Worm (Caenorhabditis elegans) whole organism, late embryonic: ENCODE measurements around the gene lag-2.

ENCODE experiments used
- C38D4.7 ChIP-seq: fragments of 200-800 bp; sonication (Bioruptor generic); optimal IDR thresholded peaks from 2 replicates; lab custom pipeline; 2018; ENCODE audit warnings: mild to moderate bottlenecking, missing genetic modification characterization, moderate library complexity, missing compliant biosample characterization
- K02D7.2 ChIP-seq: sonication (generic microtip); optimal IDR thresholded peaks from 2 replicates; lab custom pipeline; 2017; ENCODE audit warnings: mild to moderate bottlenecking, missing genetic modification characterization, missing compliant biosample characterization
- T23F11.4 ChIP-seq: fragments of 200-800 bp; sonication (Bioruptor generic); optimal IDR thresholded peaks from 2 replicates; lab custom pipeline; 2018; ENCODE audit warnings: mild to moderate bottlenecking, missing genetic modification characterization, missing compliant biosample characterization
- ama-1 ChIP-seq: fragments of 150-350 bp; optimal IDR thresholded peaks from 2 replicates; lab custom pipeline; 2014
- ceh-19 ChIP-seq: fragments of 200-800 bp; sonication (Bioruptor generic); optimal IDR thresholded peaks from 2 replicates; lab custom pipeline; 2018; ENCODE audit warnings: mild to moderate bottlenecking, missing genetic modification characterization, missing compliant biosample characterization
- ceh-24 ChIP-seq: sonication (generic microtip); optimal IDR thresholded peaks from 2 replicates; lab custom pipeline; 2016; ENCODE audit warnings: mild to moderate bottlenecking, missing genetic modification characterization, missing compliant biosample characterization
- ceh-30 ChIP-seq: fragments of 150-350 bp; optimal IDR thresholded peaks from 2 replicates; lab custom pipeline; 2014; ENCODE audit warnings: missing biosample characterization, missing genetic modification characterization
- ceh-31 ChIP-seq: sonication (generic microtip); optimal IDR thresholded peaks from 2 replicates; lab custom pipeline; 2016; ENCODE audit warnings: missing genetic modification characterization, missing compliant biosample characterization
- ceh-48 ChIP-seq: sonication (generic microtip); optimal IDR thresholded peaks from 2 replicates; lab custom pipeline; 2016; ENCODE audit warnings: missing genetic modification characterization, inconsistent platforms, missing compliant biosample characterization
- ceh-6 ChIP-seq: fragments of 200-800 bp; sonication (Bioruptor generic); optimal IDR thresholded peaks from 2 replicates; lab custom pipeline; 2018; ENCODE audit warnings: mild to moderate bottlenecking, missing genetic modification characterization, missing compliant biosample characterization
- ceh-9 ChIP-seq: sonication (generic microtip); optimal IDR thresholded peaks from 2 replicates; lab custom pipeline; 2016; ENCODE audit warnings: mild to moderate bottlenecking, missing genetic modification characterization, inconsistent platforms, missing compliant biosample characterization
- elt-2 ChIP-seq: sonication (generic microtip); optimal IDR thresholded peaks from 2 replicates; lab custom pipeline; 2016; ENCODE audit warnings: missing genetic modification reagents, missing genetic modification characterization, missing compliant biosample characterization
- elt-4 ChIP-seq: sonication (generic microtip); optimal IDR thresholded peaks from 2 replicates; lab custom pipeline; 2016; ENCODE audit warnings: missing genetic modification characterization, missing compliant biosample characterization
- ets-4 ChIP-seq: sonication (generic microtip); optimal IDR thresholded peaks from 2 replicates; lab custom pipeline; 2016; ENCODE audit warnings: missing genetic modification characterization, missing compliant biosample characterization
- fax-1 ChIP-seq: sonication (generic microtip); optimal IDR thresholded peaks from 2 replicates; lab custom pipeline; 2016; ENCODE audit warnings: missing genotype, missing genetic modification characterization, missing compliant biosample characterization
- gmeb-2 ChIP-seq: sonication (generic microtip); optimal IDR thresholded peaks from 2 replicates; lab custom pipeline; 2016; ENCODE audit warnings: missing genetic modification characterization, inconsistent platforms, missing compliant biosample characterization
- hlh-30 ChIP-seq: sonication (generic microtip); optimal IDR thresholded peaks from 2 replicates; lab custom pipeline; 2017; ENCODE audit warnings: antibody characterized with exemption, missing genetic modification characterization, missing compliant biosample characterization; ENCODE audit not compliant: insufficient read depth
- hlh-6 ChIP-seq: sonication (generic microtip); optimal IDR thresholded peaks from 2 replicates; lab custom pipeline; 2016; ENCODE audit warnings: missing genotype, missing genetic modification characterization, missing compliant biosample characterization
- hlh-8 ChIP-seq: sonication (generic microtip); optimal IDR thresholded peaks from 2 replicates; lab custom pipeline; 2016; ENCODE audit warnings: missing genotype, missing genetic modification characterization, missing compliant biosample characterization
- lim-6 ChIP-seq: sonication (generic microtip); optimal IDR thresholded peaks from 2 replicates; lab custom pipeline; 2016; ENCODE audit warnings: missing genetic modification characterization, missing compliant biosample characterization
- mec-3 ChIP-seq: sonication (generic microtip); optimal IDR thresholded peaks from 2 replicates; lab custom pipeline; 2016; ENCODE audit warnings: borderline replicate concordance, missing genetic modification characterization, missing compliant biosample characterization
- nhr-232 ChIP-seq: sonication (generic microtip); optimal IDR thresholded peaks from 2 replicates; lab custom pipeline; 2016; ENCODE audit warnings: missing genetic modification characterization, missing compliant biosample characterization
- npax-4 ChIP-seq: sonication (generic microtip); optimal IDR thresholded peaks from 2 replicates; lab custom pipeline; 2016; ENCODE audit warnings: missing genetic modification characterization, missing compliant biosample characterization
- odd-2 ChIP-seq: sonication (generic microtip); optimal IDR thresholded peaks from 2 replicates; lab custom pipeline; 2017; ENCODE audit warnings: antibody characterized with exemption, mild to moderate bottlenecking, missing genetic modification characterization, missing compliant biosample characterization
- pag-3 ChIP-seq: sonication (generic microtip); optimal IDR thresholded peaks from 2 replicates; lab custom pipeline; 2016; ENCODE audit warnings: missing compliant biosample characterization, missing genetic modification characterization, borderline replicate concordance
- pat-9 ChIP-seq: fragments of 200-800 bp; sonication (Bioruptor generic); optimal IDR thresholded peaks from 2 replicates; lab custom pipeline; 2018; ENCODE audit warnings: mild to moderate bottlenecking, missing genetic modification characterization, moderate library complexity, missing compliant biosample characterization
- pax-1 ChIP-seq: fragments of 150-350 bp; optimal IDR thresholded peaks from 2 replicates; lab custom pipeline; 2014; ENCODE audit warnings: missing biosample characterization, missing genetic modification characterization
- pqm-1 ChIP-seq: sonication (generic microtip); optimal IDR thresholded peaks from 2 replicates; lab custom pipeline; 2016; ENCODE audit warnings: missing genetic modification characterization, missing compliant biosample characterization
- pros-1 ChIP-seq: fragments of 150-350 bp; optimal IDR thresholded peaks from 2 replicates; lab custom pipeline; 2014; ENCODE audit warnings: missing biosample characterization, missing genetic modification reagents, missing genetic modification characterization
- ref-2 ChIP-seq: sonication (generic microtip); optimal IDR thresholded peaks from 2 replicates; lab custom pipeline; 2016; ENCODE audit warnings: missing genetic modification characterization, missing compliant biosample characterization
- sdc-2 ChIP-seq: sonication (generic microtip); optimal IDR thresholded peaks from 2 replicates; lab custom pipeline; 2016; ENCODE audit warnings: missing genotype, missing genetic modification characterization, missing compliant biosample characterization
- sox-4 ChIP-seq: sonication (generic microtip); optimal IDR thresholded peaks from 2 replicates; lab custom pipeline; 2017; ENCODE audit warnings: mild to moderate bottlenecking, missing genetic modification characterization, inconsistent platforms, missing compliant biosample characterization
- tbx-2 ChIP-seq: sonication (generic microtip); optimal IDR thresholded peaks from 2 replicates; lab custom pipeline; 2016; ENCODE audit warnings: missing genetic modification characterization, missing compliant biosample characterization
- unc-42 ChIP-seq: sonication (generic microtip); optimal IDR thresholded peaks from 2 replicates; lab custom pipeline; 2016; ENCODE audit warnings: missing genotype, missing genetic modification characterization, missing compliant biosample characterization
- unc-55 ChIP-seq: sonication (generic microtip); optimal IDR thresholded peaks from 2 replicates; lab custom pipeline; 2017; ENCODE audit warnings: missing biosample characterization, missing genetic modification reagents, missing genetic modification characterization
- unc-86 ChIP-seq: sonication (generic microtip); optimal IDR thresholded peaks from 2 replicates; lab custom pipeline; 2016; ENCODE audit warnings: missing genetic modification characterization, missing compliant biosample characterization
- zip-5 ChIP-seq: sonication (generic microtip); optimal IDR thresholded peaks from 2 replicates; lab custom pipeline; 2016; ENCODE audit warnings: missing genetic modification characterization, missing compliant biosample characterization
- ztf-16 ChIP-seq: sonication (generic microtip); optimal IDR thresholded peaks from 2 replicates; lab custom pipeline; 2017; ENCODE audit warnings: missing genetic modification characterization, missing compliant biosample characterization

Gene lag-2

ce11 chrV:3155072-3155471 is 33.1 kb upstream of the lag-2 start, which contains the start of gene srab-7:
Gene srab-7 (minus strand): TSS chrV:3155172.
- TF ChIP-seq pag-3 = no peak

ce11 chrV:3156786-3157185 is 31.4 kb upstream of the lag-2 start, which contains the start of gene exh-1:
Gene exh-1 (plus strand): TSS chrV:3157086.
- no peak for TF ChIP-seq unc-86
- TF ChIP-seq ets-4 (tag; lab: Kevin White, UChicago) = no peak
- no peak for TF ChIP-seq T23F11.4
- no peak for TF ChIP-seq sox-4 (tag; lab: Kevin White, UChicago)
- TF ChIP-seq sdc-2 (tag; lab: Kevin White, UChicago) = no peak
- no peak for TF ChIP-seq K02D7.2

ce11 chrV:3158379-3158778 is 29.8 kb upstream of the lag-2 start:
- TF ChIP-seq ceh-19 (no peak), unc-55 (GFP tag; lab: Kevin White, UChicago) (no peak), nhr-232 (tag; lab: Kevin White, UChicago) (no peak), K02D7.2 (no peak), pros-1 (tag; lab: Kevin White, UChicago) (no peak), ceh-24 (tag; lab: Kevin White, UChicago) (no peak), elt-2 (no peak), ceh-9 (no peak), ceh-6 (GFP tag; lab: Kevin White, UChicago) (no peak), npax-4 (tag; lab: Kevin White, UChicago) (no peak)

- TF ChIP-seq ref-2 (tag; lab: Kevin White, UChicago) = no peak
- TF ChIP-seq zip-5 (tag; lab: Kevin White, UChicago) = no peak
- TF ChIP-seq unc-55 (GFP tag; lab: Kevin White, UChicago) = no peak
- no peak for TF ChIP-seq ama-1
- TF ChIP-seq ztf-16 = no peak
- TF ChIP-seq mec-3 (tag; lab: Kevin White, UChicago) = no peak
- no peak for TF ChIP-seq hlh-30 (tag; lab: Kevin White, UChicago)
- no peak for TF ChIP-seq pag-3
- no peak for TF ChIP-seq pros-1 (tag; lab: Kevin White, UChicago)
- no peak for TF ChIP-seq lim-6 (tag; lab: Kevin White, UChicago)
- no peak for TF ChIP-seq pat-9 (tag; lab: Kevin White, UChicago)
- TF ChIP-seq C38D4.7 (GFP tag; lab: Kevin White, UChicago) = no peak
- no peak for TF ChIP-seq hlh-6
- no peak for TF ChIP-seq unc-42
- no peak for TF ChIP-seq gmeb-2
Observed at ce11 chrV:3159252-3159651, 28.9 kb upstream of the lag-2 start, which contains the start of gene C36C5.12. Gene C36C5.12 (minus strand): TSS chrV:3159352.

- no peak for TF ChIP-seq fax-1 (tag; lab: Kevin White, UChicago)
- no peak for TF ChIP-seq ama-1
- TF ChIP-seq ztf-16 = no peak
- no peak for TF ChIP-seq gmeb-2
- no peak for TF ChIP-seq odd-2 (tag; lab: Kevin White, UChicago)
- TF ChIP-seq elt-4 (tag; lab: Kevin White, UChicago) = no peak
- TF ChIP-seq ceh-31 (tag; lab: Kevin White, UChicago) = no peak
- TF ChIP-seq ceh-24 (tag; lab: Kevin White, UChicago) = no peak
- TF ChIP-seq pax-1 (tag; lab: Kevin White, UChicago) = no peak
- TF ChIP-seq hlh-8 (tag; lab: Kevin White, UChicago) = no peak
Observed at ce11 chrV:3162299-3162698, 25.8 kb upstream of the lag-2 start.

- TF ChIP-seq ceh-30 = no peak
- TF ChIP-seq ceh-48 (tag; lab: Kevin White, UChicago) = no peak
- no peak for TF ChIP-seq tbx-2 (tag; lab: Kevin White, UChicago)
- TF ChIP-seq ama-1 = no peak
- no peak for TF ChIP-seq pqm-1 (tag; lab: Kevin White, UChicago)
- no peak for TF ChIP-seq odd-2 (tag; lab: Kevin White, UChicago)
Observed at ce11 chrV:3163143-3163542, 25.0 kb upstream of the lag-2 start.
